Fruit fly (Drosophila melanogaster) whole organism, embryonic: ENCODE measurements around the gene Pat1.

Source experiments
- Antp ChIP-seq: fragments of 200-800 bp; sonication (Bioruptor generic); optimal IDR thresholded peaks from 3 replicates; lab custom pipeline; 2016; ENCODE audit warnings: missing biosample characterization, missing genetic modification characterization
- Awh ChIP-seq: fragments of 200-800 bp; sonication (Bioruptor generic); IDR thresholded peaks from 2 replicates; pipeline ENCODE4, ENCODE4 v1.3.6; 2022; ENCODE audit warnings: missing biosample characterization, missing genetic modification characterization
- CG10543 ChIP-seq: fragments of 200-800 bp; sonication (Bioruptor generic); optimal IDR thresholded peaks from 3 replicates; lab custom pipeline; 2017; ENCODE audit warnings: missing biosample characterization, mild to moderate bottlenecking, missing genetic modification characterization, moderate library complexity
- CG10959 ChIP-seq: fragments of 200-800 bp; sonication (Bioruptor generic); IDR thresholded peaks from 2 replicates; pipeline ENCODE4 v1.3.6; 2022; ENCODE audit warnings: missing biosample characterization, missing genetic modification characterization
- CG11695 ChIP-seq: fragments of 200-800 bp; sonication (Bioruptor generic); IDR thresholded peaks from 3 replicates; pipeline ENCODE4 v1.3.6; 2022; ENCODE audit warnings: missing biosample characterization, missing genetic modification characterization
- CG12219 ChIP-seq: fragments of 200-800 bp; sonication (Bioruptor generic); optimal IDR thresholded peaks from 3 replicates; lab custom pipeline; 2018; ENCODE audit warnings: missing biosample characterization, mild to moderate bottlenecking, missing genetic modification characterization
- CG14860 ChIP-seq: fragments of 200-800 bp; sonication (Bioruptor generic); IDR thresholded peaks from 3 replicates; pipeline ENCODE4 v1.3.6; 2022; ENCODE audit warnings: missing biosample characterization, missing genetic modification characterization; ENCODE audit not compliant: partially characterized antibody
- CG1602 ChIP-seq: fragments of 200-800 bp; sonication (Bioruptor generic); optimal IDR thresholded peaks from 3 replicates; lab custom pipeline; 2016; ENCODE audit warnings: missing biosample characterization, missing genetic modification characterization
- CG16779 ChIP-seq: fragments of 200-800 bp; sonication (Bioruptor generic); IDR thresholded peaks from 2 replicates; pipeline ENCODE4 v1.3.6; 2022; ENCODE audit warnings: missing biosample characterization, missing genetic modification characterization
- CG16815 ChIP-seq: fragments of 200-800 bp; sonication (Bioruptor generic); optimal IDR thresholded peaks from 3 replicates; lab custom pipeline; 2017; ENCODE audit warnings: missing biosample characterization, mild to moderate bottlenecking, missing genetic modification characterization
- CG2202 ChIP-seq: fragments of 200-800 bp; sonication (Bioruptor generic); optimal IDR thresholded peaks from 2 replicates; lab custom pipeline; 2018; ENCODE audit warnings: missing biosample characterization, mild to moderate bottlenecking, missing genetic modification characterization
- CG30403 ChIP-seq: fragments of 200-800 bp; sonication (Bioruptor generic); optimal IDR thresholded peaks from 3 replicates; lab custom pipeline; 2016; ENCODE audit warnings: missing biosample characterization, missing genetic modification characterization
- CG3065 ChIP-seq: fragments of 200-800 bp; sonication (Bioruptor generic); optimal IDR thresholded peaks from 2 replicates; lab custom pipeline; 2016; ENCODE audit warnings: missing biosample characterization, missing genetic modification characterization
- CG31441 ChIP-seq: fragments of 200-800 bp; sonication (Bioruptor generic); IDR thresholded peaks from 2 replicates; pipeline ENCODE4 v1.3.6; 2022; ENCODE audit warnings: missing biosample characterization, missing genetic modification characterization
- CG32532 ChIP-seq: fragments of 200-800 bp; sonication (Bioruptor generic); IDR thresholded peaks from 2 replicates; pipeline ENCODE4 v1.3.6; 2022; ENCODE audit warnings: missing biosample characterization, missing genetic modification characterization
- CG4282 ChIP-seq: fragments of 200-800 bp; sonication (Bioruptor generic); optimal IDR thresholded peaks from 2 replicates; lab custom pipeline; 2016; ENCODE audit warnings: missing biosample characterization, missing genetic modification characterization
- CG5953 ChIP-seq: fragments of 200-800 bp; sonication (Bioruptor generic); IDR thresholded peaks from 2 replicates; pipeline ENCODE4 v1.3.6; 2022; ENCODE audit warnings: missing biosample characterization, missing genetic modification characterization
- CG6683 ChIP-seq: fragments of 200-800 bp; sonication (Bioruptor generic); optimal IDR thresholded peaks from 2 replicates; lab custom pipeline; 2017; ENCODE audit warnings: missing biosample characterization, mild to moderate bottlenecking, missing genetic modification characterization, missing genetic modification reagents
- CG6689 ChIP-seq: fragments of 200-800 bp; sonication (Bioruptor generic); IDR thresholded peaks from 2 replicates; pipeline ENCODE4 v1.3.6; 2022; ENCODE audit warnings: missing biosample characterization, missing genetic modification characterization
- CG7786 ChIP-seq: fragments of 200-800 bp; sonication (Bioruptor generic); optimal IDR thresholded peaks from 2 replicates; lab custom pipeline; 2016; ENCODE audit warnings: missing biosample characterization, missing genetic modification characterization
- CG8359 ChIP-seq: fragments of 200-800 bp; sonication (Bioruptor generic); optimal IDR thresholded peaks from 2 replicates; lab custom pipeline; 2017; ENCODE audit warnings: missing biosample characterization, mild to moderate bottlenecking, missing genetic modification characterization, borderline replicate concordance
- CG8478 ChIP-seq: fragments of >200 bp; optimal IDR thresholded peaks from 2 replicates; lab custom pipeline; 2018
- CG8765 ChIP-seq: fragments of 200-800 bp; sonication (Bioruptor generic); IDR thresholded peaks from 2 replicates; pipeline ENCODE4 v1.3.6; 2022; ENCODE audit warnings: missing biosample characterization, missing genetic modification characterization
- CrebB ChIP-seq: fragments of 200-800 bp; sonication (Bioruptor generic); optimal IDR thresholded peaks from 3 replicates; lab custom pipeline; 2018; ENCODE audit warnings: missing biosample characterization, mild to moderate bottlenecking, missing genetic modification characterization
- Dfd ChIP-seq, 2 experiments: fragments of >200 bp; optimal IDR thresholded peaks; 2 replicates each; lab custom pipeline; 2017; ENCODE audit warnings: missing biosample characterization in 2 of 2, missing genetic modification characterization in 2 of 2
- Dll ChIP-seq: fragments of 200-800 bp; sonication (Bioruptor generic); IDR thresholded peaks from 4 replicates; pipeline ENCODE4 v1.3.6; 2022; ENCODE audit warnings: missing biosample characterization, missing genetic modification characterization; ENCODE audit not compliant: partially characterized antibody
- Dref ChIP-seq: fragments of 200-800 bp; sonication (Bioruptor generic); IDR thresholded peaks from 2 replicates; pipeline ENCODE4 v1.3.6; 2022; ENCODE audit warnings: missing biosample characterization, missing genetic modification characterization
- Eip74EF ChIP-seq, 2 experiments: fragments of 200-800 bp in 1 of 2; fragments of >200 bp in 1 of 2; sonication (Bioruptor generic) in 1 of 2; optimal IDR thresholded peaks; 2 replicates each; lab custom pipeline; 2017 to 2019; ENCODE audit warnings: missing biosample characterization in 2 of 2, missing genetic modification characterization in 2 of 2, mild to moderate bottlenecking in 1 of 2, moderate library complexity in 1 of 2
- GATAe ChIP-seq: fragments of 200-800 bp; sonication (Bioruptor generic); conservative IDR thresholded peaks from 2 replicates; pipeline ENCODE4 v1.3.6; 2022; ENCODE audit warnings: missing biosample characterization, missing genetic modification characterization
- Max ChIP-seq: fragments of 200-800 bp; sonication (Bioruptor generic); optimal IDR thresholded peaks from 2 replicates; lab custom pipeline; 2016; ENCODE audit warnings: missing biosample characterization, mild to moderate bottlenecking, missing genetic modification characterization
- Meics ChIP-seq: fragments of 200-800 bp; sonication (Bioruptor generic); optimal IDR thresholded peaks from 2 replicates; lab custom pipeline; 2017; ENCODE audit warnings: missing biosample characterization, mild to moderate bottlenecking, missing genetic modification characterization
- Myb ChIP-seq: fragments of 200-800 bp; sonication (Bioruptor generic); optimal IDR thresholded peaks from 2 replicates; lab custom pipeline; 2016; ENCODE audit warnings: missing biosample characterization, missing genetic modification characterization
- Pdp1 ChIP-seq, 2 experiments: fragments of 200-800 bp; sonication (Bioruptor generic); optimal IDR thresholded peaks; 3 replicates each; lab custom pipeline; 2016; ENCODE audit warnings: missing biosample characterization in 2 of 2, missing genetic modification characterization in 2 of 2, mild to moderate bottlenecking in 1 of 2, moderate library complexity in 1 of 2
- Ravus ChIP-seq: fragments of 200-800 bp; sonication (Bioruptor generic); IDR thresholded peaks from 2 replicates; pipeline ENCODE4 v1.3.6; 2022; ENCODE audit warnings: missing biosample characterization, missing genetic modification characterization
- Rfx ChIP-seq: fragments of 200-800 bp; sonication (Bioruptor generic); IDR thresholded peaks from 2 replicates; pipeline ENCODE4 v1.3.6; 2022; ENCODE audit warnings: missing biosample characterization, missing genetic modification characterization
- cato ChIP-seq: fragments of 200-800 bp; sonication (Bioruptor generic); optimal IDR thresholded peaks from 2 replicates; lab custom pipeline; 2016; ENCODE audit warnings: missing biosample characterization, missing genetic modification characterization, borderline replicate concordance
- da ChIP-seq: fragments of 200-800 bp; sonication (Bioruptor generic); optimal IDR thresholded peaks from 2 replicates; lab custom pipeline; 2016; ENCODE audit warnings: missing biosample characterization, missing genetic modification characterization
- dati ChIP-seq: fragments of 200-800 bp; sonication (Bioruptor generic); IDR thresholded peaks from 2 replicates; pipeline ENCODE4 v1.3.6; 2022; ENCODE audit warnings: missing biosample characterization, missing genetic modification characterization
- gcm2 ChIP-seq: fragments of 200-800 bp; sonication (Bioruptor generic); optimal IDR thresholded peaks from 2 replicates; lab custom pipeline; 2016; ENCODE audit warnings: missing biosample characterization, missing genetic modification characterization
- h ChIP-seq: fragments of >200 bp; optimal IDR thresholded peaks from 2 replicates; lab custom pipeline; 2017
- jing ChIP-seq: fragments of 200-800 bp; sonication (Bioruptor generic); optimal IDR thresholded peaks from 2 replicates; lab custom pipeline; 2018; ENCODE audit warnings: missing biosample characterization, mild to moderate bottlenecking, missing genetic modification characterization
- kay ChIP-seq: fragments of 200-800 bp; sonication (Bioruptor generic); optimal IDR thresholded peaks from 2 replicates; lab custom pipeline; 2016; ENCODE audit warnings: missing biosample characterization, missing genetic modification characterization
- mld ChIP-seq: fragments of 200-800 bp; sonication (Bioruptor generic); IDR thresholded peaks from 3 replicates; pipeline ENCODE4 v1.3.6; 2022; ENCODE audit warnings: missing biosample characterization, missing genetic modification characterization; ENCODE audit not compliant: partially characterized antibody
- pb ChIP-seq: fragments of 200-800 bp; sonication (Bioruptor generic); optimal IDR thresholded peaks from 3 replicates; lab custom pipeline; 2016; ENCODE audit warnings: missing biosample characterization, missing genetic modification characterization
- pho ChIP-seq: fragments of 200-800 bp; sonication (Bioruptor generic); optimal IDR thresholded peaks from 2 replicates; lab custom pipeline; 2016; ENCODE audit warnings: missing biosample characterization, missing genetic modification characterization
- pum ChIP-seq: fragments of 200-800 bp; sonication (Bioruptor generic); optimal IDR thresholded peaks from 2 replicates; lab custom pipeline; 2016; ENCODE audit warnings: missing biosample characterization, missing genetic modification characterization
- ro ChIP-seq: fragments of 200-800 bp; sonication (Bioruptor generic); IDR thresholded peaks from 2 replicates; pipeline ENCODE4 v1.3.6; 2022; ENCODE audit warnings: missing biosample characterization, missing genetic modification characterization
- sisA ChIP-seq: fragments of 200-800 bp; sonication (Bioruptor generic); IDR thresholded peaks from 2 replicates; pipeline ENCODE4 v1.3.6; 2022; ENCODE audit warnings: missing biosample characterization, missing genetic modification characterization
- sna ChIP-seq: fragments of 200-800 bp; sonication (Bioruptor generic); IDR thresholded peaks from 2 replicates; pipeline ENCODE4 v1.3.6; 2022; ENCODE audit warnings: missing biosample characterization, missing genetic modification characterization; ENCODE audit not compliant: partially characterized antibody
- stwl ChIP-seq: fragments of 200-800 bp; sonication (Bioruptor generic); optimal IDR thresholded peaks from 3 replicates; lab custom pipeline; 2018; ENCODE audit warnings: missing biosample characterization, mild to moderate bottlenecking, missing genetic modification characterization, moderate library complexity
- tll ChIP-seq, 2 experiments: fragments of 200-800 bp in 1 of 2; fragments of >200 bp in 1 of 2; sonication (Bioruptor generic) in 1 of 2; optimal IDR thresholded peaks; 2 replicates each; lab custom pipeline; 2017 to 2019; ENCODE audit warnings: missing biosample characterization in 2 of 2, missing genetic modification characterization in 2 of 2, mild to moderate bottlenecking in 1 of 2, moderate library complexity in 1 of 2
- ttk ChIP-seq: fragments of 200-800 bp; sonication (Bioruptor generic); IDR thresholded peaks from 2 replicates; pipeline ENCODE4 v2.1.2; 2022; ENCODE audit warnings: missing biosample characterization, missing genetic modification characterization
- usp ChIP-seq: fragments of >200 bp; optimal IDR thresholded peaks from 2 replicates; lab custom pipeline; 2017; ENCODE audit warnings: missing biosample characterization, missing genetic modification characterization

The Pat1 gene

DNA sequence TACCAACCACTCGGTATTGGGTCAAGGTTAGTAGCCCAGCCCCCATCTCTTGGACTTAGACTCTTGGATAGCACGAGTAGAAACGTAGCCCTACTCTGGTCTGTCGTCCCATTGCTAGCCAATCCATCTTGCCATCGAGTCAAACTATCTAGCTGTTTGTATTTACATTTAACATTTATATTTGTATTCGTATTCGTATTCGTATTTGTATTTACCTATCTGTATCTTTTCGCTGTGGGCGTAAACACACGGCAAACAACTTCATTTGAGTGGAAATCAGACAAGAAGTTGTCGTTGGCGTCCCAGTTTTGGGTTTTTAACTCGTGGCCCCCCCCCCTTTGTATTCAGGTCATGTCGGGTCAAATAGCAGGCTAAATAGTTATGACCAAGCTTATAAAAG lies 23.7 kb downstream of the Pat1 start (continued):
- no peak for TF ChIP-seq sisA
- TF ChIP-seq CG4282 (GFP tag; lab: Kevin White, UChicago), result no peak
- TF ChIP-seq CG8765 (GFP tag; lab: Robert Waterston, UW), result no peak
- peak; percentile 44 for TF ChIP-seq CG10543 (GFP tag; lab: Kevin White, UChicago)
- TF ChIP-seq GATAe (GFP tag; lab: Robert Waterston, UW), result no peak
- peak; percentile 50 for TF ChIP-seq Meics
- TF ChIP-seq CG6683 (GFP tag; lab: Kevin White, UChicago), result peak; percentile 48
- TF ChIP-seq da (GFP tag; lab: Kevin White, UChicago), result no peak
- TF ChIP-seq Eip74EF (GFP tag; optimal IDR thresholded peaks at IDR 0.05; lab: Kevin White, UChicago), result no peak
- no peak for TF ChIP-seq pho (GFP tag; lab: Kevin White, UChicago)
- peak; percentile 45 for TF ChIP-seq CG2202 (tag; lab: Kevin White, UChicago)
- TF ChIP-seq CG3065 (GFP tag; lab: Kevin White, UChicago), result peak; percentile 10
- TF ChIP-seq ttk (GFP tag; lab: Robert Waterston, UW), result no peak
- TF ChIP-seq usp (GFP tag; lab: Kevin White, UChicago), result no peak
- no peak for TF ChIP-seq CG11695 (GFP tag; lab: Robert Waterston, UW)
- TF ChIP-seq CG16815 (GFP tag; lab: Kevin White, UChicago), result no peak
- TF ChIP-seq CG14860 (GFP tag; lab: Robert Waterston, UW), result no peak
- no peak for TF ChIP-seq Dref (GFP tag; lab: Robert Waterston, UW)
- peak; percentile 7 for TF ChIP-seq pum (GFP tag; lab: Kevin White, UChicago)
- no peak for TF ChIP-seq Max (GFP tag; lab: Kevin White, UChicago)
- TF ChIP-seq CG12219 (GFP tag; lab: Kevin White, UChicago), result peak; percentile 21
- TF ChIP-seq pb, result no peak
- TF ChIP-seq jing (GFP tag; lab: Kevin White, UChicago), result no peak
- TF ChIP-seq stwl (tag; lab: Kevin White, UChicago), result no peak
- TF ChIP-seq CG8359, result no peak
- no peak for TF ChIP-seq Ravus (GFP tag; lab: Robert Waterston, UW)
- TF ChIP-seq sna, result no peak
- peak; percentile 58 for TF ChIP-seq CrebB (tag; lab: Kevin White, UChicago)
- TF ChIP-seq cato, result no peak
- no peak for TF ChIP-seq CG5953
- no peak for TF ChIP-seq h (lab: Kevin White, UChicago)
- TF ChIP-seq CG1602, result no peak
- no peak for TF ChIP-seq CG16779 (GFP tag; lab: Robert Waterston, UW)
- peak in 1 of 2 experiments; percentile 15 for TF ChIP-seq Pdp1 (GFP tag; optimal IDR thresholded peaks at IDR 0.05; lab: Kevin White, UChicago)
- TF ChIP-seq CG32532 (GFP tag; lab: Robert Waterston, UW), result no peak
- no peak for TF ChIP-seq kay
- TF ChIP-seq CG30403 (GFP tag; lab: Kevin White, UChicago), result no peak
- no peak for TF ChIP-seq CG10959 (GFP tag; lab: Robert Waterston, UW)
- TF ChIP-seq Dll, result no peak
- no peak for TF ChIP-seq Antp (GFP tag; lab: Kevin White, UChicago)
- TF ChIP-seq CG6689 (GFP tag; lab: Robert Waterston, UW), result no peak
- TF ChIP-seq CG7786 (GFP tag; lab: Kevin White, UChicago), result no peak
- TF ChIP-seq Dfd (GFP tag; optimal IDR thresholded peaks at IDR 0.05; lab: Kevin White, UChicago), result no peak
- TF ChIP-seq Myb (GFP tag; lab: Kevin White, UChicago), result no peak
- TF ChIP-seq dati (GFP tag; lab: Robert Waterston, UW), result no peak
- no peak for TF ChIP-seq ro (GFP tag; lab: Robert Waterston, UW)
- TF ChIP-seq tll (GFP tag; optimal IDR thresholded peaks at IDR 0.05; lab: Kevin White, UChicago), result no peak
- no peak for TF ChIP-seq mld (GFP tag; lab: Robert Waterston, UW)
- no peak for TF ChIP-seq Rfx (GFP tag; lab: Robert Waterston, UW)
- peak; percentile 37; the same call in 1 of the 2 replicates for TF ChIP-seq Awh (GFP tag; lab: Robert Waterston, UW)
- no peak for TF ChIP-seq gcm2 (GFP tag; lab: Kevin White, UChicago)
- peak; percentile 25; the same call in 1 of the 2 replicates for TF ChIP-seq CG31441 (GFP tag; lab: Robert Waterston, UW)
- no peak for TF ChIP-seq CG8478 (lab: Kevin White, UChicago)
